Worm (Caenorhabditis elegans) whole organism, young adult: ENCODE results near the gene F59D12.2.
A peak's percentile ranks its signal among the peaks of the same experiment; 100 is the strongest.

Experiments used
- B0035.1 ChIP-seq: sonication (generic microtip); optimal IDR thresholded peaks from 2 replicates; lab custom pipeline; 2016; ENCODE audit warnings: missing genetic modification characterization, mild to moderate bottlenecking, missing compliant biosample characterization, missing genotype, missing genetic modification reagents
- ama-1 ChIP-seq, 3 experiments: fragments of 150-350 bp in 1 of 3; sonication (generic microtip) in 2 of 3; optimal IDR thresholded peaks; 2 replicates each; lab custom pipeline; 2014 to 2018; ENCODE audit warnings: missing biosample characterization in 2 of 3, missing genetic modification characterization in 2 of 3, missing genetic modification reagents in 2 of 3
- attf-5 ChIP-seq: fragments of 200-800 bp; sonication (Bioruptor generic); optimal IDR thresholded peaks from 2 replicates; lab custom pipeline; 2018; ENCODE audit warnings: mild to moderate bottlenecking, missing genetic modification characterization, missing compliant biosample characterization
- attf-6 ChIP-seq: fragments of 200-800 bp; sonication (Bioruptor generic); IDR thresholded peaks from 2 replicates; pipeline ENCODE4 v1.3.6; 2022; ENCODE audit warnings: missing genetic modification reagents, missing genetic modification characterization, missing compliant biosample characterization
- ceh-58 ChIP-seq: fragments of 200-800 bp; sonication (Bioruptor generic); IDR thresholded peaks from 2 replicates; pipeline ENCODE4 v1.3.6; 2022; ENCODE audit warnings: missing genetic modification characterization, missing compliant biosample characterization
- dox-1 ChIP-seq: fragments of 200-800 bp; sonication (Bioruptor generic); IDR thresholded peaks from 2 replicates; pipeline ENCODE4 v1.3.6; 2022; ENCODE audit warnings: missing genetic modification reagents, missing genetic modification characterization, missing compliant biosample characterization
- hsf-1 ChIP-seq: fragments of 200-800 bp; sonication (Bioruptor generic); IDR thresholded peaks from 2 replicates; pipeline ENCODE4 v1.3.6; 2022; ENCODE audit warnings: missing genetic modification reagents, missing genetic modification characterization, missing compliant biosample characterization
- lin-26 ChIP-seq: fragments of 200-800 bp; sonication (Bioruptor generic); IDR thresholded peaks from 2 replicates; pipeline ENCODE4 v1.3.6; 2022; ENCODE audit warnings: missing genetic modification reagents, missing genetic modification characterization, missing compliant biosample characterization
- lin-40 ChIP-seq: sonication (generic microtip); optimal IDR thresholded peaks from 2 replicates; lab custom pipeline; 2016; ENCODE audit warnings: missing genetic modification characterization, mild to moderate bottlenecking, missing compliant biosample characterization, missing genotype, missing genetic modification reagents
- nhr-80 ChIP-seq: sonication (generic microtip); optimal IDR thresholded peaks from 2 replicates; lab custom pipeline; 2016; ENCODE audit warnings: missing genetic modification characterization, missing compliant biosample characterization
- snpc-4 ChIP-seq, 5 experiments: fragments of 150-350 bp in 1 of 5; sonication (generic microtip) in 4 of 5; optimal IDR thresholded peaks; 2 replicates each; lab custom pipeline; 2014 to 2018; ENCODE audit warnings: missing genetic modification characterization in 5 of 5, missing biosample characterization in 3 of 5, antibody characterized with exemption in 2 of 5, mild to moderate bottlenecking in 2 of 5, missing compliant biosample characterization in 2 of 5, missing genotype in 2 of 5, moderate library complexity in 2 of 5, missing genetic modification reagents in 1 of 5
- tbx-9 ChIP-seq: sonication (generic microtip); optimal IDR thresholded peaks from 2 replicates; lab custom pipeline; 2016; ENCODE audit warnings: borderline replicate concordance, missing genetic modification characterization, inconsistent platforms, missing compliant biosample characterization
- ztf-3 ChIP-seq: fragments of 200-800 bp; sonication (Bioruptor generic); optimal IDR thresholded peaks from 2 replicates; lab custom pipeline; 2018; ENCODE audit warnings: mild to moderate bottlenecking, missing genetic modification characterization, missing compliant biosample characterization

ce11 chrX:15709594-15709993, 34.1 kb upstream of the F59D12.2 start:
- TF ChIP-seq ama-1 (optimal IDR thresholded peaks at IDR 0.05; lab: Kevin White, UChicago) (no peak), ama-1 (GFP tag; optimal IDR thresholded peaks at IDR 0.05; lab: Kevin White, UChicago) (no peak), B0035.1 (no peak), ztf-3 (GFP tag; lab: Kevin White, UChicago) (no peak), hsf-1 (GFP tag; lab: Robert Waterston, UW) (no peak), ceh-58 (no peak), snpc-4 (GFP tag; optimal IDR thresholded peaks at IDR 0.05; lab: Kevin White, UChicago) (no peak), snpc-4 (tag; optimal IDR thresholded peaks at IDR 0.05; lab: Kevin White, UChicago) (peak in 2 of 4 experiments; percentile 4 to 29), nhr-80 (tag; lab: Kevin White, UChicago) (peak; percentile 92), dox-1 (GFP tag; lab: Robert Waterston, UW) (peak; percentile 30; the same call in 1 of the 2 replicates), attf-5 (GFP tag; lab: Kevin White, UChicago) (no peak), lin-40 (tag; lab: Kevin White, UChicago) (peak; percentile 65), lin-26 (no peak), attf-6 (GFP tag; lab: Robert Waterston, UW) (no peak), tbx-9 (tag; lab: Kevin White, UChicago) (no peak)
